Worm (Caenorhabditis elegans) whole organism, L4 larva: ENCODE results near the gene F21C10.3.

Source experiments
- F37D6.2 ChIP-seq: sonication (generic microtip); optimal IDR thresholded peaks from 2 replicates; lab custom pipeline; 2016; ENCODE audit warnings: mild to moderate bottlenecking, missing genetic modification characterization, missing compliant biosample characterization
- F44E2.7 ChIP-seq: fragments of 200-800 bp; sonication (Bioruptor generic); IDR thresholded peaks from 2 replicates; pipeline ENCODE4 v2.1.2; 2022; ENCODE audit warnings: missing genetic modification characterization, missing compliant biosample characterization
- R02D3.7 ChIP-seq: fragments of 150-350 bp; sonication (generic microtip); optimal IDR thresholded peaks from 3 replicates; lab custom pipeline; 2014; ENCODE audit warnings: missing biosample characterization, missing genetic modification characterization
- attf-4 ChIP-seq: sonication (generic microtip); optimal IDR thresholded peaks from 3 replicates; lab custom pipeline; 2017; ENCODE audit warnings: missing biosample characterization, missing genetic modification characterization
- ceh-20 ChIP-seq: fragments of 200-800 bp; sonication (Bioruptor generic); IDR thresholded peaks from 2 replicates; pipeline ENCODE4 v1.3.6; 2022; ENCODE audit warnings: missing genetic modification reagents, missing genetic modification characterization, missing compliant biosample characterization
- ceh-62 ChIP-seq: sonication (generic microtip); optimal IDR thresholded peaks from 2 replicates; lab custom pipeline; 2017; ENCODE audit warnings: missing biosample characterization, missing genetic modification characterization
- ces-1 ChIP-seq: fragments of 150-350 bp; sonication (generic microtip); optimal IDR thresholded peaks from 4 replicates; lab custom pipeline; 2014; ENCODE audit warnings: missing biosample characterization, missing genetic modification reagents, missing genetic modification characterization
- cey-2 ChIP-seq: sonication (generic microtip); optimal IDR thresholded peaks from 3 replicates; lab custom pipeline; 2017; ENCODE audit warnings: missing genetic modification characterization, mild to moderate bottlenecking, missing compliant biosample characterization, antibody characterized with exemption, borderline replicate concordance; ENCODE audit not compliant: insufficient read depth
- ctbp-1 ChIP-seq: fragments of 200-800 bp; sonication (Bioruptor generic); IDR thresholded peaks from 2 replicates; pipeline ENCODE4 v1.3.6; 2022; ENCODE audit warnings: missing genetic modification reagents, missing genetic modification characterization, missing compliant biosample characterization
- daf-19 ChIP-seq: fragments of 200-800 bp; sonication (Bioruptor generic); conservative IDR thresholded peaks from 2 replicates; pipeline ENCODE4 v1.3.6; 2022; ENCODE audit warnings: missing genetic modification characterization, missing compliant biosample characterization
- dmd-6 ChIP-seq: fragments of 200-800 bp; sonication (Bioruptor generic); IDR thresholded peaks from 2 replicates; pipeline ENCODE4 v1.3.6; 2022; ENCODE audit warnings: missing genetic modification reagents, missing genetic modification characterization, missing compliant biosample characterization
- egl-43 ChIP-seq: fragments of 200-800 bp; sonication (Bioruptor generic); IDR thresholded peaks from 2 replicates; pipeline ENCODE4 v1.3.6; 2022; ENCODE audit warnings: missing genetic modification reagents, missing genetic modification characterization, missing compliant biosample characterization
- fkh-10 ChIP-seq: fragments of 150-350 bp; optimal IDR thresholded peaks from 2 replicates; lab custom pipeline; 2014; ENCODE audit warnings: missing biosample characterization, missing genetic modification reagents, missing genetic modification characterization
- gei-8 ChIP-seq: fragments of 200-800 bp; sonication (Bioruptor generic); optimal IDR thresholded peaks from 2 replicates; lab custom pipeline; 2018; ENCODE audit warnings: mild to moderate bottlenecking, missing genetic modification characterization, missing compliant biosample characterization
- hlh-30 ChIP-seq: sonication (generic microtip); optimal IDR thresholded peaks from 2 replicates; lab custom pipeline; 2017; ENCODE audit warnings: antibody characterized with exemption, mild to moderate bottlenecking, missing genetic modification characterization, missing compliant biosample characterization; ENCODE audit not compliant: insufficient read depth
- hmg-1.1 ChIP-seq: fragments of 200-800 bp; sonication (Bioruptor generic); IDR thresholded peaks from 2 replicates; pipeline ENCODE4 v1.3.6; 2022; ENCODE audit warnings: missing genetic modification reagents, missing genetic modification characterization, missing compliant biosample characterization
- jun-1 ChIP-seq: fragments of 150-350 bp; optimal IDR thresholded peaks from 2 replicates; lab custom pipeline; 2014; ENCODE audit warnings: missing biosample characterization, missing genetic modification reagents, missing genetic modification characterization
- lim-7 ChIP-seq: fragments of 200-800 bp; sonication (Bioruptor generic); IDR thresholded peaks from 2 replicates; pipeline ENCODE4 v1.3.6; 2022; ENCODE audit warnings: missing genetic modification characterization, missing compliant biosample characterization
- lin-1 ChIP-seq: fragments of 200-800 bp; sonication (Bioruptor generic); IDR thresholded peaks from 2 replicates; pipeline ENCODE4 v1.3.6; 2022; ENCODE audit warnings: missing genetic modification reagents, missing genetic modification characterization, missing compliant biosample characterization
- lin-15B ChIP-seq: fragments of 150-350 bp; sonication (generic microtip); optimal IDR thresholded peaks from 3 replicates; lab custom pipeline; 2014; ENCODE audit warnings: missing biosample characterization, missing genetic modification characterization
- lin-39 ChIP-seq: fragments of 150-350 bp; optimal IDR thresholded peaks from 2 replicates; lab custom pipeline; 2014; ENCODE audit warnings: missing biosample characterization, missing genetic modification reagents, missing genetic modification characterization
- madf-9 ChIP-seq: fragments of 200-800 bp; sonication (Bioruptor generic); conservative IDR thresholded peaks from 2 replicates; pipeline ENCODE4 v1.3.6; 2022; ENCODE audit warnings: missing genetic modification reagents, missing genetic modification characterization, missing compliant biosample characterization
- mdl-1 ChIP-seq, 2 experiments: fragments of 150-350 bp in 1 of 2; sonication (generic microtip) in 1 of 2; optimal IDR thresholded peaks; 2 replicates each; lab custom pipeline; 2014 to 2017; ENCODE audit warnings: missing biosample characterization in 2 of 2, missing genetic modification characterization in 2 of 2
- mdt-29 ChIP-seq: fragments of 200-800 bp; sonication (Bioruptor generic); IDR thresholded peaks from 2 replicates; pipeline ENCODE4 v1.3.6; 2022; ENCODE audit warnings: missing genetic modification reagents, missing genetic modification characterization, missing compliant biosample characterization
- mep-1 ChIP-seq: fragments of 150-350 bp; sonication (generic microtip); optimal IDR thresholded peaks from 3 replicates; lab custom pipeline; 2014; ENCODE audit warnings: missing biosample characterization, missing genetic modification characterization
- mxl-3 ChIP-seq: fragments of 200-800 bp; sonication (Bioruptor generic); optimal IDR thresholded peaks from 2 replicates; lab custom pipeline; 2018; ENCODE audit warnings: mild to moderate bottlenecking, missing genetic modification characterization, missing compliant biosample characterization
- nhr-10 ChIP-seq: fragments of 150-350 bp; optimal IDR thresholded peaks from 2 replicates; lab custom pipeline; 2014; ENCODE audit warnings: missing biosample characterization, missing genetic modification characterization
- nhr-11 ChIP-seq: fragments of 150-350 bp; optimal IDR thresholded peaks from 2 replicates; lab custom pipeline; 2014; ENCODE audit warnings: missing biosample characterization, missing genetic modification characterization
- nhr-237 ChIP-seq: sonication (generic microtip); optimal IDR thresholded peaks from 2 replicates; lab custom pipeline; 2017; ENCODE audit warnings: missing biosample characterization, missing genetic modification characterization
- nhr-28 ChIP-seq: fragments of 150-350 bp; optimal IDR thresholded peaks from 2 replicates; lab custom pipeline; 2014; ENCODE audit warnings: missing biosample characterization, missing genetic modification characterization
- nhr-41 ChIP-seq: fragments of 200-800 bp; sonication (Bioruptor generic); IDR thresholded peaks from 2 replicates; pipeline ENCODE4 v1.3.6; 2022; ENCODE audit warnings: missing genetic modification reagents, missing genetic modification characterization, missing compliant biosample characterization
- nhr-42 ChIP-seq: fragments of 200-800 bp; sonication (Bioruptor generic); IDR thresholded peaks from 2 replicates; pipeline ENCODE4 v1.3.6; 2022; ENCODE audit warnings: missing genetic modification characterization, missing compliant biosample characterization
- nhr-48 ChIP-seq: sonication (generic microtip); optimal IDR thresholded peaks from 2 replicates; lab custom pipeline; 2016; ENCODE audit warnings: mild to moderate bottlenecking, missing genetic modification characterization, missing compliant biosample characterization
- nhr-77 ChIP-seq: fragments of 150-350 bp; optimal IDR thresholded peaks from 2 replicates; lab custom pipeline; 2014; ENCODE audit warnings: missing biosample characterization, missing genetic modification characterization
- php-3 ChIP-seq: fragments of 200-800 bp; sonication (Bioruptor generic); IDR thresholded peaks from 2 replicates; pipeline ENCODE4 v1.3.6; 2022; ENCODE audit warnings: missing genetic modification reagents, missing genetic modification characterization, missing compliant biosample characterization
- snpc-1.2 ChIP-seq: fragments of 200-800 bp; sonication (Bioruptor generic); IDR thresholded peaks from 2 replicates; pipeline ENCODE4 v1.3.6; 2022; ENCODE audit warnings: missing genetic modification reagents, missing genetic modification characterization, missing compliant biosample characterization
- snpc-4 ChIP-seq: fragments of 150-350 bp; optimal IDR thresholded peaks from 2 replicates; lab custom pipeline; 2014; ENCODE audit warnings: missing biosample characterization, missing genetic modification characterization
- tag-97 ChIP-seq: fragments of 200-800 bp; sonication (Bioruptor generic); IDR thresholded peaks from 2 replicates; pipeline ENCODE4 v1.3.6; 2022; ENCODE audit warnings: missing genetic modification characterization, missing compliant biosample characterization
- unc-62 ChIP-seq, 3 experiments: fragments of 150-350 bp in 1 of 3; sonication (generic microtip); optimal IDR thresholded peaks in 2 of 3; peaks in 1 of 3; 1 replicate in 1 of 3; 2 replicates in 2 of 3; lab custom pipeline; 2014 to 2017; ENCODE audit warnings: missing biosample characterization in 3 of 3, missing genetic modification characterization in 3 of 3, missing genetic modification reagents in 3 of 3, missing genotype in 1 of 3
- vab-7 ChIP-seq: fragments of 200-800 bp; sonication (Bioruptor generic); IDR thresholded peaks from 2 replicates; pipeline ENCODE4 v1.3.6; 2022; ENCODE audit warnings: missing genetic modification reagents, missing genetic modification characterization, missing compliant biosample characterization
- zag-1 ChIP-seq: fragments of 150-350 bp; optimal IDR thresholded peaks from 2 replicates; lab custom pipeline; 2014; ENCODE audit warnings: missing biosample characterization, missing genetic modification characterization
- zfp-2 ChIP-seq: sonication (generic microtip); optimal IDR thresholded peaks from 2 replicates; lab custom pipeline; 2016; ENCODE audit warnings: mild to moderate bottlenecking, missing genetic modification characterization, missing compliant biosample characterization
- zfp-3 ChIP-seq: fragments of 200-800 bp; sonication (Bioruptor generic); conservative IDR thresholded peaks from 2 replicates; pipeline ENCODE4 v1.3.6; 2022; ENCODE audit warnings: missing genetic modification reagents, missing genetic modification characterization, missing compliant biosample characterization
- zip-11 ChIP-seq: fragments of 200-800 bp; sonication (Bioruptor generic); IDR thresholded peaks from 2 replicates; pipeline ENCODE4 v1.3.6; 2022; ENCODE audit warnings: missing genetic modification characterization, missing compliant biosample characterization
- ztf-11 ChIP-seq: fragments of 150-350 bp; optimal IDR thresholded peaks from 2 replicates; lab custom pipeline; 2014; ENCODE audit warnings: missing biosample characterization, missing genetic modification characterization

The F21C10.3 gene

ce11 chrV:9126316-9126715, 1.6 kb upstream of the F21C10.3 start, which contains the start of gene F21C10.4:
TSS of gene F21C10.4 (plus strand) at chrV:9126616.
- TF ChIP-seq zfp-2 (no peak), ceh-20 (GFP tag; lab: Robert Waterston, UW) (no peak), ctbp-1 (GFP tag; lab: Robert Waterston, UW) (no peak), hmg-1.1 (no peak), ceh-62 (tag; lab: Kevin White, UChicago) (no peak), zfp-3 (GFP tag; lab: Robert Waterston, UW) (no peak), cey-2 (tag; lab: Kevin White, UChicago) (no peak), nhr-41 (GFP tag; lab: Robert Waterston, UW) (no peak), tag-97 (GFP tag; lab: Robert Waterston, UW) (no peak), gei-8 (GFP tag; lab: Kevin White, UChicago) (no peak), attf-4 (tag; lab: Kevin White, UChicago) (no peak), mep-1 (no peak), mxl-3 (no peak), lin-1 (GFP tag; lab: Robert Waterston, UW) (no peak), F44E2.7 (GFP tag; lab: Robert Waterston, UW) (no peak), madf-9 (GFP tag; lab: Robert Waterston, UW) (no peak), R02D3.7 (no peak), mdt-29 (no peak), lim-7 (GFP tag; lab: Robert Waterston, UW) (no peak), jun-1 (tag; lab: Kevin White, UChicago) (no peak)

ce11 chrV:9128562-9128961, 689 bp downstream of the F21C10.3 start:
- TF ChIP-seq nhr-48: peak; percentile 41
- no peak for TF ChIP-seq zag-1
- TF ChIP-seq nhr-41 (GFP tag; lab: Robert Waterston, UW): no peak
- TF ChIP-seq nhr-11 (tag; lab: Kevin White, UChicago): peak; percentile 84
- TF ChIP-seq nhr-237 (tag; lab: Kevin White, UChicago): no peak
- no peak for TF ChIP-seq vab-7
- TF ChIP-seq hlh-30 (tag; lab: Kevin White, UChicago): peak; percentile 86
- no peak for TF ChIP-seq nhr-42 (GFP tag; lab: Robert Waterston, UW)
- TF ChIP-seq egl-43 (GFP tag; lab: Robert Waterston, UW): no peak
- no peak for TF ChIP-seq nhr-10 (tag; lab: Kevin White, UChicago)
- TF ChIP-seq dmd-6 (GFP tag; lab: Robert Waterston, UW): peak; percentile 41; the same call in 1 of the 2 replicates
- TF ChIP-seq mdl-1 (tag; optimal IDR thresholded peaks at IDR 0.05; lab: Kevin White, UChicago): peak; percentile 64 to 93
- peak; percentile 45; the same call in 1 of the 2 replicates for TF ChIP-seq snpc-1.2
- TF ChIP-seq nhr-77: no peak
- TF ChIP-seq snpc-4 (tag; lab: Kevin White, UChicago): no peak
- peak; percentile 15 for TF ChIP-seq fkh-10
- peak; percentile 11 for TF ChIP-seq F37D6.2 (tag; lab: Kevin White, UChicago)
- no peak for TF ChIP-seq ztf-11 (tag; lab: Kevin White, UChicago)
- TF ChIP-seq lin-15B (tag; lab: Kevin White, UChicago): no peak
- TF ChIP-seq jun-1 (tag; lab: Kevin White, UChicago): no peak
- TF ChIP-seq mxl-3: peak; percentile 77
- TF ChIP-seq ces-1: peak; percentile 44
- no peak for TF ChIP-seq unc-62 (GFP tag; optimal IDR thresholded peaks at IDR 0.05 in 1 of 2; lab: Kevin White, UChicago)
- TF ChIP-seq unc-62 (tag; optimal IDR thresholded peaks at IDR 0.05; lab: Kevin White, UChicago): no peak
- peak; percentile 70; the same call in 1 of the 2 replicates for TF ChIP-seq ctbp-1 (GFP tag; lab: Robert Waterston, UW)
- TF ChIP-seq hmg-1.1: peak; percentile 69
- TF ChIP-seq daf-19: no peak
- no peak for TF ChIP-seq attf-4 (tag; lab: Kevin White, UChicago)
- TF ChIP-seq nhr-28 (tag; lab: Kevin White, UChicago): no peak
- TF ChIP-seq lim-7 (GFP tag; lab: Robert Waterston, UW): no peak
- TF ChIP-seq zip-11: no peak
- TF ChIP-seq lin-39 (tag; lab: Kevin White, UChicago): no peak
- TF ChIP-seq php-3 (GFP tag; lab: Robert Waterston, UW): no peak
